Fruit fly (Drosophila melanogaster): ENCODE data around the gene hiro.
A peak's percentile ranks its signal among the peaks of the same experiment; 100 is the strongest.

The hiro gene

dm6 chr3L:721863-722262 lies 34.1 kb upstream of the hiro start:
- TF ChIP-seq CG8119 (GFP tag; IDR thresholded peaks at IDR 0.05) (0 out of 3 replicates have a peak, but pooled peaks have one; percentile 18), Hr4 (GFP tag; optimal IDR thresholded peaks at IDR 0.05) (peak; percentile 30), CG15336 (GFP tag; IDR thresholded peaks at IDR 0.05) (peak; percentile 52), lz (GFP tag; optimal IDR thresholded peaks at IDR 0.05) (no peak), CG11294 (GFP tag; IDR thresholded peaks at IDR 0.05) (peak; percentile 32; the same call in 1 of the 2 replicates), Gug (GFP tag; IDR thresholded peaks at IDR 0.05) (peak; percentile 25; the same call in 1 of the 2 replicates), eg (GFP tag; IDR thresholded peaks at IDR 0.05) (peak; percentile 47; the same call in 1 of the 3 replicates), Eip78C (GFP tag) (peak; percentile 30), CG34406 (GFP tag; optimal IDR thresholded peaks at IDR 0.05) (no peak), ss (GFP tag; optimal IDR thresholded peaks at IDR 0.05) (peak in 1 of 2 experiments; percentile 80), Eip93F (GFP tag; optimal IDR thresholded peaks at IDR 0.05) (no peak), CG6163 (GFP tag; IDR thresholded peaks at IDR 0.05) (peak; percentile 69), topi (GFP tag; optimal IDR thresholded peaks at IDR 0.05) (no peak), Smox (GFP tag; optimal IDR thresholded peaks at IDR 0.05) (no peak)

dm6 chr3L:721026-721425 lies 33.3 kb upstream of the hiro start:
- TF ChIP-seq Lpt (GFP tag; optimal IDR thresholded peaks at IDR 0.05) (peak; percentile 50), Met (GFP tag; optimal IDR thresholded peaks at IDR 0.05) (no peak), CG6163 (GFP tag; IDR thresholded peaks at IDR 0.05) (peak; percentile 83; the same call in 2 of the 3 replicates), cyc (GFP tag; optimal IDR thresholded peaks at IDR 0.05) (no peak), Eip78C (GFP tag) (peak; percentile 38), CG11762 (GFP tag; optimal IDR thresholded peaks at IDR 0.05; ENCODE audit: insufficient read depth) (no peak), Hr39 (GFP tag; optimal IDR thresholded peaks at IDR 0.05) (no peak), svp (GFP tag) (no peak), Sox15 (GFP tag; optimal IDR thresholded peaks at IDR 0.05) (no peak), Gug (GFP tag; IDR thresholded peaks at IDR 0.05) (peak; percentile 66), fd85E (GFP tag; optimal IDR thresholded peaks at IDR 0.05) (no peak), CG6808 (GFP tag; optimal IDR thresholded peaks at IDR 0.05) (no peak), CG34406 (GFP tag; optimal IDR thresholded peaks at IDR 0.05) (no peak), fd59A (GFP tag; optimal IDR thresholded peaks at IDR 0.05) (no peak), CG11294 (GFP tag; IDR thresholded peaks at IDR 0.05) (peak; percentile 65), CG7368 (GFP tag; optimal IDR thresholded peaks at IDR 0.05) (no peak), CG10631 (GFP tag; optimal IDR thresholded peaks at IDR 0.05) (peak; percentile 66), CG4318 (GFP tag; optimal IDR thresholded peaks at IDR 0.05) (peak; percentile 57), CG31627 (GFP tag; optimal IDR thresholded peaks at IDR 0.05) (no peak), CG6792 (GFP tag; optimal IDR thresholded peaks at IDR 0.05) (no peak), OdsH (GFP tag; optimal IDR thresholded peaks at IDR 0.05) (peak; percentile 40), topi (GFP tag; optimal IDR thresholded peaks at IDR 0.05) (no peak), Ets96B (tag; optimal IDR thresholded peaks at IDR 0.05) (no peak), CG32006 (GFP tag; optimal IDR thresholded peaks at IDR 0.05) (peak; percentile 82), CG9139 (GFP tag; optimal IDR thresholded peaks at IDR 0.05) (no peak), CG15336 (GFP tag; IDR thresholded peaks at IDR 0.05) (peak; percentile 87), CG8319 (GFP tag; optimal IDR thresholded peaks at IDR 0.05) (no peak), CG3032 (tag; optimal IDR thresholded peaks at IDR 0.05) (no peak), Smox (GFP tag; optimal IDR thresholded peaks at IDR 0.05) (no peak), ss (GFP tag; optimal IDR thresholded peaks at IDR 0.05) (no peak), Sox14 (GFP tag; optimal IDR thresholded peaks at IDR 0.05) (peak; percentile 21), CG8632 (GFP tag; optimal IDR thresholded peaks at IDR 0.05) (no peak), CG8119 (GFP tag; IDR thresholded peaks at IDR 0.05) (peak; percentile 83), vri (GFP tag; optimal IDR thresholded peaks at IDR 0.05) (no peak), Eip93F (GFP tag; optimal IDR thresholded peaks at IDR 0.05) (no peak), esn (GFP tag; optimal IDR thresholded peaks at IDR 0.05) (peak; percentile 6), fkh (GFP tag; optimal IDR thresholded peaks at IDR 0.05) (no peak), salr (GFP tag; optimal IDR thresholded peaks at IDR 0.05) (peak in 1 of 2 experiments; percentile 57), dsx (GFP tag; optimal IDR thresholded peaks at IDR 0.05; ENCODE audit: poor library complexity, severe bottlenecking) (no peak), spab (GFP tag; optimal IDR thresholded peaks at IDR 0.05) (no peak), CG11902 (GFP tag; optimal IDR thresholded peaks at IDR 0.05) (no peak), CG6854 (GFP tag; optimal IDR thresholded peaks at IDR 0.05) (no peak), Sox102F (GFP tag; optimal IDR thresholded peaks at IDR 0.05) (no peak), CG10669 (GFP tag; optimal IDR thresholded peaks at IDR 0.05) (no peak), Hr4 (GFP tag; optimal IDR thresholded peaks at IDR 0.05) (peak; percentile 47), pdm3 (GFP tag; optimal IDR thresholded peaks at IDR 0.05) (peak; percentile 19)
